Worm (Caenorhabditis elegans) whole organism, dauer: Measurements from ENCODE around the gene hxk-3.

Experiments used
- unc-62 ChIP-seq: sonication (generic microtip); optimal IDR thresholded peaks from 2 replicates; lab custom pipeline; 2017; ENCODE audit warnings: missing biosample characterization, missing genetic modification reagents, missing genetic modification characterization

hxk-3 gene

DNA sequence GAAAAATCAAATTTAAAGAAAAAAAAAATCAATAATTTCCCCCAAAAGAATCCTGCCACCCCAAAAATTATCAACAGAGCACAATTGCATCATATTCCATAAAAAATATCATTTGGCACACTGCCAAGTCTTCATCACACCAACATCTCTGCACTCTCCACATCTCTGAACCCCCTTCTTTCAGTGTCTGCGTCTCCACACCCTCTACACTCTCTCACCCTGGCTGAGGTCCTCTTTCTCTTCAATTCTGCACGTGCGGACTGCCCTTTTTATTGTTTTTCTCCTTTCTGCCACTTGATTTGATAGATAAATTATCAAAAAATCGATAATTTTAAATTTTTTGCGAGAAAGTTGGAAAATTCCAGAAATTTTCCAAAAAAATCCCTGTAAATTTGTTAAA is at the start of gene hxk-3:
TSS of gene hxk-3 (plus strand) at position 179 of the 400 bp plus-strand sequence.
- no peak for TF ChIP-seq unc-62 (GFP tag; lab: Kevin White, UChicago)

ce11 chrIV:1452480-1452879 is 44.9 kb upstream of the hxk-3 start:
- TF ChIP-seq unc-62 (GFP tag; lab: Kevin White, UChicago): no peak

ce11 chrIV:1453451-1453850 is 44.0 kb upstream of the hxk-3 start:
- no peak for TF ChIP-seq unc-62 (GFP tag; lab: Kevin White, UChicago)

- TF ChIP-seq unc-62 (GFP tag; lab: Kevin White, UChicago): no peak
These were observed 43.2 kb upstream of the hxk-3 start for ce11 chrIV:1454194-1454593.

- TF ChIP-seq unc-62 (GFP tag; lab: Kevin White, UChicago): no peak
These were observed 42.4 kb upstream of the hxk-3 start for ce11 chrIV:1455006-1455405.

ce11 chrIV:1456775-1457174 is 40.7 kb upstream of the hxk-3 start, which contains the start of gene nadk-1:
nadk-1 (plus strand) TSS chrIV:1457075.
- TF ChIP-seq unc-62 (GFP tag; lab: Kevin White, UChicago): no peak

- no peak for TF ChIP-seq unc-62 (GFP tag; lab: Kevin White, UChicago)
These were observed 39.2 kb upstream of the hxk-3 start for ce11 chrIV:1458192-1458591.

DNA sequence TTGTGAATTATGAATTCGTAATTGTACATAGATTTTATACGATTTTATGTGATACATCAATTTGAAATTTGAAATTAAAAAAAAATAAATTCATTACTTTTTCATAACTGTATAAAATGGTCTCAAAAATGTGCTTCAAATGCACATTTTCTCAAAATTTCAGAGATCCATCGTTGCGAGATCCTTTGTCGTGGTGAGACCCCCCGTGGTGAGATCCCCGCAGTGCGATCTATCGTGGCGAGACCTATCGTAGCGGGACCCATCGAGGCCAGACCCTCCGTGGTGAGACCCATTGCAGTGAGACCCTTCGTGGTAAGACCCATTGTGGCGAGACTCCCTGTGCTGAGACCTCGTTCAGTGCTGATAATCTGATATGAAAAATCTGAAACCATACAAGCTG is 38.0 kb upstream of the hxk-3 start:
- TF ChIP-seq unc-62 (GFP tag; lab: Kevin White, UChicago): no peak

ce11 chrIV:1459826-1460489 is 37.5 kb upstream of the hxk-3 start:
- TF ChIP-seq unc-62 (GFP tag; lab: Kevin White, UChicago): no peak

ce11 chrIV:1460686-1461085 is 36.7 kb upstream of the hxk-3 start, which contains the start of gene col-106:
col-106 (minus strand) TSS chrIV:1460786.
- TF ChIP-seq unc-62 (GFP tag; lab: Kevin White, UChicago): no peak

- TF ChIP-seq unc-62 (GFP tag; lab: Kevin White, UChicago): no peak
These were observed 36.0 kb upstream of the hxk-3 start for ce11 chrIV:1461463-1461862.

- no peak for TF ChIP-seq unc-62 (GFP tag; lab: Kevin White, UChicago)
These were observed 32.0 kb upstream of the hxk-3 start for ce11 chrIV:1465462-1465861.

DNA sequence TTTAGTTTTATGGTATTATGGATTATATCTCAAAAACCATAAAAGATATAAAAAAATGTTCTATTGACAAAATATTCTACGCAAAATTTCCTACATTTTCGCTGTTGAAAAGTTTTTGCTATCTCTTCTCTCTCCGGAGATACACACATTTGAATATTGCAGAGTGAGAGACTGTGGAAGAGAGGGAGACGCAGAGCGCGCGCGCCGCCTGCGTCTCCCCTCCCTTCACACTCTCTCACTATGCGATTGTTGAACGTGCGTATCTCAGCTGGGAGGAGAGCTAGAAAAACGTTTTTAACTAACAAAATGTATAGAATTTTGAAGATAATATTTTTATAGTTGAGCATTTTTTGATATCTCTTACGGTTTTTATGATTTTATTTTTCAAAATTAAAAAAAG is 28.3 kb upstream of the hxk-3 start:
- no peak for TF ChIP-seq unc-62 (GFP tag; lab: Kevin White, UChicago)

DNA sequence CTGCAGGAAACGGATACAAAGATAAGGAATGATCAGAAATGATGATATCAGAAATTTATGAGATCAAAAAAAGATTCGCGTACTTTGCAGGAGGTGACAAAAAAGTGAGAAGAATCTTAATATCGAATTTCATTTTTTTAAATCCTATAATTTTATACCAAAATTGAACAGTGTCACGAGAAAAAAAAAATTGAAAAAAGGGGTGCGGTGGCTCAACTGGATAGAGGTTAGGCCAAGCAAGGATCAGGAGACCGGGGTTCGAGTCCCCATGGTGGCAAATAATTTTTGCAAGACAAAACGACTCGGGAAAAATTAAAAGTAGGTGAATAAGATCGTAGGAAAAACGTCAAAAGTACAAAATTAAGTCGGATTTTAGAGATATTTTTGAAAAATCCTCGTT is 27.1 kb upstream of the hxk-3 start:
- TF ChIP-seq unc-62 (GFP tag; lab: Kevin White, UChicago): no peak

- no peak for TF ChIP-seq unc-62 (GFP tag; lab: Kevin White, UChicago)
These were observed 25.3 kb upstream of the hxk-3 start for ce11 chrIV:1472145-1472544.

ce11 chrIV:1475009-1475408 is 22.4 kb upstream of the hxk-3 start, which contains the start of gene Y77E11A.12:
Y77E11A.12 (minus strand) TSS chrIV:1475109.
- TF ChIP-seq unc-62 (GFP tag; lab: Kevin White, UChicago): no peak

DNA sequence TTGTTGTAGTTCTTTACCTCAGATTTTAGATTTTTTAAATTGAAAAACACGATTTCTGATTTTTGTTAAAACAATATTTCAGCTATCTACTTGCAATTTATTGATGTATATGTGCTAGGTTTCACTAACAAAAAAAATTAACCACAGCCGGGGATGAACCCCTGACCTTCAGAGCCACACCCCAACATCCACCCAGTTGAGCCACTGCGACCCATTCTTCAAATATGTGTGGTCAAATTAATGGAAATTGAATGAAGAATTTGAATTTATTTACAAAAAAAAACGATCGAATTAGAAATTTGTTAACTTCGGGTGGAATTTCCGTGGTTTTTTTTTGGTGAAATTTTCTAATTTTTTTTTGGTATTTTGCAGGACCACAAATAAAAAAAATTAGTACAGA is 18.8 kb upstream of the hxk-3 start:
- no peak for TF ChIP-seq unc-62 (GFP tag; lab: Kevin White, UChicago)
